ENCODE assay signal across 3 fruit fly cellular contexts in the genomic region with DNA sequence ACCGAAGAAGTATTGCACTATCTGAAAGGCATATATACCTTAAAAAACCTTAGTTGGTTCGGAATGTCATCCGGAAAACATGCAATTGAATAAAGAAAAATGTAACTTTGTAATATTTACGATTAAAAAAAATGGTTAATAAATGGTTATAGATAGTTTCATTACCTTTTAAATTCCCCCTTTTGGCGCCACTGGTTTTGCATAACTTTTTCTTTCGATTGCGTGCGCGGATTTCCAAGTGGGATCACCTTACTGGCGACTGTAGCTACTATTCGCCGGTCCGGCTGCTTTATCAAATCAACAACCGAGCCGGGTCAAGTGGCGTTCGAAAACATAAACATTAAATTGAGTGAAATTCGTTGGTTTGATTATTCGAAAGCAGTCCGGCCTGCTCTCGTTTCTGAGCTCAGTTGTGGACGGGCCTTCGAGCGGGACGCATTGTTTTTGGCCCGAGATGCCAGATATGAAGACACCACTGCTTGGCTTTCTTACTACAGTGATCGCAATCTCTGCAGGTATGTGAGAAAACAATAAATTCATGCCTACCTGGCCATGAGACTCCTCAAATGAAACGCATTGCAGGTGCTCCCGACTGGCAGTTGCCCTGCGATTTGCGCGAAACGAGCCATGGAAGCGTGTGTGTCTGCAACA.
TF ChIP-seq lines count a peak whose summit lies in the region.

A gene (plus strand): TSS at position 422 of the 651 bp plus-strand sequence.

- TF ChIP-seq CTCF in whole organism, embryonic (GFP tag; optimal IDR thresholded peaks at IDR 0.05; lab: Kevin White, UChicago) = no peak

TF ChIP-seq in whole organism, embryonic, 481 proteins besides CTCF, POLR2A, EP300 and RAD21 (continues in another document):
- TF ChIP-seq CG6791 (GFP tag; IDR thresholded peaks at IDR 0.05; lab: Robert Waterston, UW; ENCODE audit: partially characterized antibody) = no peak
- no peak for TF ChIP-seq CG6854 (GFP tag; optimal IDR thresholded peaks at IDR 0.05; lab: Kevin White, UChicago)
- no peak for TF ChIP-seq ken (GFP tag; IDR thresholded peaks at IDR 0.05; lab: Robert Waterston, UW)
- TF ChIP-seq Dip3 (GFP tag; optimal IDR thresholded peaks at IDR 0.05; lab: Kevin White, UChicago) = no peak
- no peak for TF ChIP-seq BEAF-32 (GFP tag; optimal IDR thresholded peaks at IDR 0.05; lab: Kevin White, UChicago)
- TF ChIP-seq gcm (GFP tag; optimal IDR thresholded peaks at IDR 0.05; lab: Kevin White, UChicago) = no peak
- 0 out of 3 replicates have a peak, but pooled peaks have one; percentile 61 for TF ChIP-seq CG2199 (GFP tag; IDR thresholded peaks at IDR 0.05; lab: Robert Waterston, UW)
- TF ChIP-seq Med (GFP tag; lab: Kevin White, UChicago) = peak; percentile 63
- peak; percentile 68 for TF ChIP-seq Ets65A (GFP tag; lab: Kevin White, UChicago)
- TF ChIP-seq maf-S (GFP tag; optimal IDR thresholded peaks at IDR 0.05; lab: Kevin White, UChicago) = no peak
- peak in 1 of 2 experiments; percentile 84 for TF ChIP-seq Pdp1 (GFP tag; optimal IDR thresholded peaks at IDR 0.05; lab: Kevin White, UChicago)
- TF ChIP-seq Awh (GFP tag; IDR thresholded peaks at IDR 0.05; lab: Robert Waterston, UW) = no peak
- TF ChIP-seq Ada2b (GFP tag; IDR thresholded peaks at IDR 0.05; lab: Robert Waterston, UW) = no peak
- TF ChIP-seq cas (GFP tag; IDR thresholded peaks at IDR 0.05; lab: Robert Waterston, UW) = no peak
- peak in 1 of 2 experiments; percentile 68 for TF ChIP-seq Hr78 (GFP tag; optimal IDR thresholded peaks at IDR 0.05; lab: Kevin White, UChicago)
- TF ChIP-seq CG15479 (GFP tag; optimal IDR thresholded peaks at IDR 0.05; lab: Kevin White, UChicago) = peak; percentile 49
- TF ChIP-seq D19A (tag; optimal IDR thresholded peaks at IDR 0.05; lab: Kevin White, UChicago) = peak; percentile 38
- 0 out of 3 replicates have a peak, but pooled peaks have one; percentile 12 for TF ChIP-seq zen2 (GFP tag; IDR thresholded peaks at IDR 0.05; lab: Robert Waterston, UW; ENCODE audit: partially characterized antibody)
- no peak for TF ChIP-seq CG4707 (GFP tag; optimal IDR thresholded peaks at IDR 0.05; lab: Kevin White, UChicago)
- TF ChIP-seq pho (GFP tag; optimal IDR thresholded peaks at IDR 0.05; lab: Kevin White, UChicago) = no peak
- TF ChIP-seq slbo (GFP tag; IDR thresholded peaks at IDR 0.05; lab: Robert Waterston, UW) = no peak
- no peak for TF ChIP-seq hbn (GFP tag; IDR thresholded peaks at IDR 0.05; lab: Robert Waterston, UW; ENCODE audit: partially characterized antibody)
- TF ChIP-seq oc (tag; optimal IDR thresholded peaks at IDR 0.05; lab: Kevin White, UChicago) = no peak
- peak; percentile 3 for TF ChIP-seq CG17359 (tag; optimal IDR thresholded peaks at IDR 0.05; lab: Kevin White, UChicago)
- no peak for TF ChIP-seq fd64A (GFP tag; optimal IDR thresholded peaks at IDR 0.05; lab: Kevin White, UChicago)
- TF ChIP-seq z (GFP tag; IDR thresholded peaks at IDR 0.05; lab: Robert Waterston, UW) = peak; percentile 89
- no peak for TF ChIP-seq CG15696 (tag; optimal IDR thresholded peaks at IDR 0.05; lab: Kevin White, UChicago)
- TF ChIP-seq pros (GFP tag; optimal IDR thresholded peaks at IDR 0.05; lab: Kevin White, UChicago) = no peak

TF ChIP-seq in whole organism, prepupa, 60 proteins besides CTCF, POLR2A, EP300 and RAD21 (continues in another document):
- TF ChIP-seq Sox15 (GFP tag; optimal IDR thresholded peaks at IDR 0.05; lab: Kevin White, UChicago) (no peak), CG9139 (GFP tag; optimal IDR thresholded peaks at IDR 0.05; lab: Kevin White, UChicago) (no peak), CG3032 (tag; optimal IDR thresholded peaks at IDR 0.05; lab: Kevin White, UChicago) (no peak), CG8319 (GFP tag; optimal IDR thresholded peaks at IDR 0.05; lab: Kevin White, UChicago) (no peak), eg (GFP tag; IDR thresholded peaks at IDR 0.05; lab: Robert Waterston, UW) (no peak), Ets21C (GFP tag; optimal IDR thresholded peaks at IDR 0.05; lab: Kevin White, UChicago) (no peak), fkh (GFP tag; optimal IDR thresholded peaks at IDR 0.05; lab: Kevin White, UChicago) (no peak), net (GFP tag; optimal IDR thresholded peaks at IDR 0.05; lab: Kevin White, UChicago) (no peak), Eip93F (GFP tag; optimal IDR thresholded peaks at IDR 0.05; lab: Kevin White, UChicago) (no peak), CG11902 (GFP tag; optimal IDR thresholded peaks at IDR 0.05; lab: Kevin White, UChicago) (no peak), fd59A (GFP tag; optimal IDR thresholded peaks at IDR 0.05; lab: Kevin White, UChicago) (no peak), Met (GFP tag; optimal IDR thresholded peaks at IDR 0.05; lab: Kevin White, UChicago) (peak; percentile 21), acj6 (GFP tag; optimal IDR thresholded peaks at IDR 0.05; lab: Kevin White, UChicago) (no peak), Hr38 (GFP tag; optimal IDR thresholded peaks at IDR 0.05; lab: Kevin White, UChicago) (no peak), CG10631 (GFP tag; optimal IDR thresholded peaks at IDR 0.05; lab: Kevin White, UChicago) (no peak), CG6854 (GFP tag; optimal IDR thresholded peaks at IDR 0.05; lab: Kevin White, UChicago) (no peak), CG6808 (GFP tag; optimal IDR thresholded peaks at IDR 0.05; lab: Kevin White, UChicago) (no peak), achi (GFP tag; optimal IDR thresholded peaks at IDR 0.05; lab: Kevin White, UChicago) (no peak), OdsH (GFP tag; optimal IDR thresholded peaks at IDR 0.05; lab: Kevin White, UChicago) (no peak), CG1621 (tag; optimal IDR thresholded peaks at IDR 0.05; lab: Kevin White, UChicago) (no peak), lz (GFP tag; optimal IDR thresholded peaks at IDR 0.05; lab: Kevin White, UChicago) (peak; percentile 8), CG11762 (GFP tag; optimal IDR thresholded peaks at IDR 0.05; lab: Kevin White, UChicago; ENCODE audit: insufficient read depth) (no peak), CG31627 (GFP tag; optimal IDR thresholded peaks at IDR 0.05; lab: Kevin White, UChicago) (peak; percentile 29), CG8632 (GFP tag; optimal IDR thresholded peaks at IDR 0.05; lab: Kevin White, UChicago) (no peak), CG32006 (GFP tag; optimal IDR thresholded peaks at IDR 0.05; lab: Kevin White, UChicago) (no peak), svp (GFP tag; lab: Kevin White, UChicago) (peak; percentile 96), Sox102F (GFP tag; optimal IDR thresholded peaks at IDR 0.05; lab: Kevin White, UChicago) (peak; percentile 40), CG10669 (GFP tag; optimal IDR thresholded peaks at IDR 0.05; lab: Kevin White, UChicago) (no peak), salr (GFP tag; optimal IDR thresholded peaks at IDR 0.05; lab: Kevin White, UChicago) (no peak), dsx (GFP tag; optimal IDR thresholded peaks at IDR 0.05; lab: Kevin White, UChicago; ENCODE audit: poor library complexity, severe bottlenecking) (no peak), CG4318 (GFP tag; optimal IDR thresholded peaks at IDR 0.05; lab: Kevin White, UChicago) (no peak)

TF ChIP-seq in whole organism, wandering third instar larva, 38 proteins besides CTCF, POLR2A, EP300 and RAD21:
- TF ChIP-seq Rel (GFP tag; optimal IDR thresholded peaks at IDR 0.05; lab: Kevin White, UChicago) = no peak
- no peak for TF ChIP-seq Rel (tag; optimal IDR thresholded peaks at IDR 0.05; lab: Kevin White, UChicago)
- peak; percentile 6 for TF ChIP-seq h (GFP tag; optimal IDR thresholded peaks at IDR 0.05; lab: Kevin White, UChicago)
- TF ChIP-seq br (GFP tag; optimal IDR thresholded peaks at IDR 0.05; lab: Kevin White, UChicago) = no peak
- TF ChIP-seq ey (GFP tag; optimal IDR thresholded peaks at IDR 0.05; lab: Kevin White, UChicago) = peak; percentile 21
- peak; percentile 5 for TF ChIP-seq rgr (GFP tag; optimal IDR thresholded peaks at IDR 0.05; lab: Kevin White, UChicago)
- TF ChIP-seq dl (GFP tag; optimal IDR thresholded peaks at IDR 0.05; lab: Kevin White, UChicago; ENCODE audit: insufficient read depth in 1 of 2, partially characterized antibody in 2 of 2) = no peak
- TF ChIP-seq CrebA (GFP tag; optimal IDR thresholded peaks at IDR 0.05; lab: Kevin White, UChicago; ENCODE audit: borderline replicate concordance) = no peak
- TF ChIP-seq usp (GFP tag; optimal IDR thresholded peaks at IDR 0.05; lab: Kevin White, UChicago) = no peak
- no peak for TF ChIP-seq jim (GFP tag; optimal IDR thresholded peaks at IDR 0.05; lab: Kevin White, UChicago)
- peak in 1 of 2 experiments; percentile 11 for TF ChIP-seq foxo (GFP tag; optimal IDR thresholded peaks at IDR 0.05; lab: Kevin White, UChicago)
- no peak for TF ChIP-seq psq (GFP tag; optimal IDR thresholded peaks at IDR 0.05; lab: Kevin White, UChicago)
- TF ChIP-seq Dif (GFP tag; optimal IDR thresholded peaks at IDR 0.05; lab: Kevin White, UChicago; ENCODE audit: partially characterized antibody) = no peak
- no peak for TF ChIP-seq Hr83 (GFP tag; optimal IDR thresholded peaks at IDR 0.05; lab: Kevin White, UChicago; ENCODE audit: poor library complexity, severe bottlenecking)
- TF ChIP-seq GATAd (GFP tag; optimal IDR thresholded peaks at IDR 0.05; lab: Kevin White, UChicago) = no peak
- no peak for TF ChIP-seq lola (GFP tag; optimal IDR thresholded peaks at IDR 0.05; lab: Kevin White, UChicago)
- TF ChIP-seq Abd-B (GFP tag; optimal IDR thresholded peaks at IDR 0.05; lab: Kevin White, UChicago) = no peak
- TF ChIP-seq Hnf4 (GFP tag; optimal IDR thresholded peaks at IDR 0.05; lab: Kevin White, UChicago) = no peak
